Fruit fly (Drosophila melanogaster): Measurements from ENCODE around the gene Ada1-1.

- no peak for TF ChIP-seq toe (GFP tag; optimal IDR thresholded peaks at IDR 0.05)
- TF ChIP-seq Hr96 (GFP tag; optimal IDR thresholded peaks at IDR 0.05): no peak
- no peak for TF ChIP-seq CG1620 (GFP tag; optimal IDR thresholded peaks at IDR 0.05)
- TF ChIP-seq CG7101 (tag; optimal IDR thresholded peaks at IDR 0.05): no peak
- TF ChIP-seq tj (GFP tag; optimal IDR thresholded peaks at IDR 0.05): no peak
- no peak for TF ChIP-seq kay (GFP tag; ENCODE audit: borderline replicate concordance)
- TF ChIP-seq ovo (GFP tag; optimal IDR thresholded peaks at IDR 0.05): no peak
- no peak for TF ChIP-seq Mnt (GFP tag; optimal IDR thresholded peaks at IDR 0.05)
- no peak for TF ChIP-seq Clk (GFP tag; optimal IDR thresholded peaks at IDR 0.05)
These were observed 27.2 kb upstream of the Ada1-1 start for dm6 chr2L:11969424-11969823.
